Fruit fly (Drosophila melanogaster): ENCODE results near the gene CG43082.

CG43082 gene

dm6 chr3L:15690711-15691591, 29.3 kb downstream of the CG43082 start (continued):
- TF ChIP-seq gfzf (GFP tag; optimal IDR thresholded peaks at IDR 0.05) = no peak
- no peak for TF ChIP-seq pzg (GFP tag; optimal IDR thresholded peaks at IDR 0.05)
- no peak for TF ChIP-seq NFAT (GFP tag; IDR thresholded peaks at IDR 0.05)

- TF ChIP-seq sens (GFP tag) (peak; percentile 11), row (GFP tag; IDR thresholded peaks at IDR 0.05) (0 out of 3 replicates have a peak, but pooled peaks have one; percentile 6), ranshi (GFP tag; IDR thresholded peaks at IDR 0.05) (no peak)
Measured at dm6 chr3L:15691968-15692367, 30.3 kb downstream of the CG43082 start, which contains the start of gene CG34451. Gene CG34451 (minus strand): TSS chr3L:15692068.

- peak; percentile 35 for TF ChIP-seq sug (tag; optimal IDR thresholded peaks at IDR 0.05)
- no peak for TF ChIP-seq pita (GFP tag; optimal IDR thresholded peaks at IDR 0.05)
- TF ChIP-seq GATAe (GFP tag; conservative IDR thresholded peaks at IDR 0.05) = 0 out of 2 replicates have a peak, but pooled peaks have one; percentile 33
- TF ChIP-seq Rfx (GFP tag; IDR thresholded peaks at IDR 0.05) = peak; percentile 54; the same call in 1 of the 2 replicates
- peak; percentile 97 for TF ChIP-seq exex (tag; optimal IDR thresholded peaks at IDR 0.05)
- no peak for TF ChIP-seq eve (GFP tag; optimal IDR thresholded peaks at IDR 0.05)
- peak; percentile 34 for TF ChIP-seq Vsx1 (GFP tag; optimal IDR thresholded peaks at IDR 0.05)
- peak; percentile 89 for TF ChIP-seq mirr (GFP tag; optimal IDR thresholded peaks at IDR 0.05)
Measured at dm6 chr3L:15692388-15692787, 30.7 kb downstream of the CG43082 start.

DNA sequence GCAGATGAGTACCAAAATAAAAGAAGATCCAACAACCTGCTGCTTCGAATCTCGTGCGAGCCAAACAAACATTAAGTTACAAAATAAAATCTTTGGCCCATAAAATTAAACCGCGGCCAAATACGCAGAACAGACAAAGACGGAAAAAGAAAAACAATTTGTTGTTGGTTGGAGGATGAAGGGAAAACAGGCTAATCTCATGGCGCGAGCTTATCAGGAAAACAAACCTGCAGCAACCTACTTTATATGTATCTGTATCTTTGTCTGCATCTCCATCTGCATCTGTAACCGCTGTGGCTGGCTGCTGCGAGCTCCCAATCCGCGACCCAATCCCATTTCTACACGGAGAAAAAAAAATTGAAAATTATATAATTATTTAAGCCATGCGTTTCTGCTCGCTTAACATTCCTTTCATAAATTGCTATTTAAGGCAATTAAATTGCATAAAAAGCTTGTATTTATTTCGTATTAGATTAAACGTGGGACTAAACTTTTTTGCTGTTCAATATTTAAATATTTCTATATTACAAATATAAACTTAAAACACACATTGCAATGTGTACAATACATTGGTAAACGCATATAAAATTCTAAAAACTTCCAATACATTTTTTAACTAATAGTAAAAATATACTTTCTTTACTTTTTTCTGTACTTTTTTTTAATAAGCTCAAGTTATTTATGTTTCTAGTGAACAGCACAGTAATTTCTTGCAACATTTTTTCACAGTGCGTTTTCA, 31.3 kb downstream of the CG43082 start:
- TF ChIP-seq CG10321 (GFP tag; IDR thresholded peaks at IDR 0.05) (no peak), CG12071 (GFP tag; optimal IDR thresholded peaks at IDR 0.05) (no peak), ftz-f1 (GFP tag; optimal IDR thresholded peaks at IDR 0.05) (no peak), hbn (GFP tag; IDR thresholded peaks at IDR 0.05; ENCODE audit: partially characterized antibody) (no peak), Usf (GFP tag; optimal IDR thresholded peaks at IDR 0.05) (peak; percentile 1), Hsf (GFP tag; optimal IDR thresholded peaks at IDR 0.05) (no peak), sens-2 (GFP tag; IDR thresholded peaks at IDR 0.05) (no peak), ERR (GFP tag; optimal IDR thresholded peaks at IDR 0.05) (no peak), bab2 (GFP tag; optimal IDR thresholded peaks at IDR 0.05) (no peak), CG8478 (optimal IDR thresholded peaks at IDR 0.05) (no peak), CG10366 (GFP tag; IDR thresholded peaks at IDR 0.05) (no peak), Hr3 (GFP tag; optimal IDR thresholded peaks at IDR 0.05) (peak; percentile 36), vnd (GFP tag; IDR thresholded peaks at IDR 0.05; ENCODE audit: partially characterized antibody) (no peak), ci (GFP tag; IDR thresholded peaks at IDR 0.05) (no peak), CG7357 (GFP tag; IDR thresholded peaks at IDR 0.05) (no peak), CG10209 (GFP tag; optimal IDR thresholded peaks at IDR 0.05) (peak; percentile 40), lola (GFP tag; optimal IDR thresholded peaks at IDR 0.05) (peak in 1 of 3 experiments; percentile 79), hb (GFP tag; IDR thresholded peaks at IDR 0.05; ENCODE audit: partially characterized antibody) (no peak), Ets65A (GFP tag) (no peak), CG6689 (GFP tag; IDR thresholded peaks at IDR 0.05) (no peak), CG17568 (GFP tag; optimal IDR thresholded peaks at IDR 0.05) (no peak), dimm (GFP tag; IDR thresholded peaks at IDR 0.05) (no peak), Gsc (GFP tag; IDR thresholded peaks at IDR 0.05) (no peak), Meics (GFP tag; optimal IDR thresholded peaks at IDR 0.05) (no peak), CG7271 (tag; optimal IDR thresholded peaks at IDR 0.05) (no peak), CG30020 (tag; optimal IDR thresholded peaks at IDR 0.05) (no peak), rib (GFP tag; IDR thresholded peaks at IDR 0.05) (no peak), Dad (GFP tag; optimal IDR thresholded peaks at IDR 0.05) (no peak), Chrac-16 (GFP tag; optimal IDR thresholded peaks at IDR 0.05) (peak; percentile 23), gt (GFP tag; IDR thresholded peaks at IDR 0.05) (no peak)
